Worm (Caenorhabditis elegans) whole organism, early embryonic: ENCODE results near the gene srd-66.

Experiments used
- aly-1 ChIP-seq: sonication (generic microtip); optimal IDR thresholded peaks from 2 replicates; lab custom pipeline; 2016; ENCODE audit warnings: missing genetic modification characterization, missing compliant biosample characterization
- ama-1 ChIP-seq: fragments of 150-350 bp; optimal IDR thresholded peaks from 2 replicates; lab custom pipeline; 2014
- ets-7 ChIP-seq: sonication (generic microtip); optimal IDR thresholded peaks from 2 replicates; lab custom pipeline; 2016; ENCODE audit warnings: missing genotype, missing genetic modification characterization, missing compliant biosample characterization
- tra-4 ChIP-seq: sonication (generic microtip); optimal IDR thresholded peaks from 2 replicates; lab custom pipeline; 2017; ENCODE audit warnings: missing genetic modification characterization, missing compliant biosample characterization

- TF ChIP-seq ama-1 (no peak), ets-7 (tag; lab: Kevin White, UChicago) (no peak), aly-1 (tag; lab: Kevin White, UChicago) (no peak), tra-4 (tag; lab: Kevin White, UChicago) (no peak)
Measured at ce11 chrIII:1987693-1988092, 5.2 kb upstream of the srd-66 start, which contains the start of gene Y39A3B.8.
